Worm (Caenorhabditis elegans) whole organism, L2 larva: ENCODE measurements around the gene cyp-37B1.

Experiments
- C34F6.9 ChIP-seq: fragments of 150-350 bp; optimal IDR thresholded peaks from 2 replicates; lab custom pipeline; 2014; ENCODE audit warnings: missing biosample characterization, missing genetic modification characterization
- F13H6.1 ChIP-seq: sonication (generic microtip); optimal IDR thresholded peaks from 2 replicates; lab custom pipeline; 2016; ENCODE audit warnings: missing genetic modification characterization, missing compliant biosample characterization
- R02D3.7 ChIP-seq: fragments of 150-350 bp; optimal IDR thresholded peaks from 2 replicates; lab custom pipeline; 2014; ENCODE audit warnings: missing biosample characterization, missing genetic modification characterization
- alr-1 ChIP-seq: fragments of 150-350 bp; optimal IDR thresholded peaks from 2 replicates; lab custom pipeline; 2014; ENCODE audit warnings: missing biosample characterization, missing genetic modification characterization
- aly-2 ChIP-seq: fragments of 150-350 bp; optimal IDR thresholded peaks from 2 replicates; lab custom pipeline; 2014; ENCODE audit warnings: missing biosample characterization, missing genetic modification characterization
- ama-1 ChIP-seq: fragments of 150-350 bp; optimal IDR thresholded peaks from 2 replicates; lab custom pipeline; 2018; ENCODE audit warnings: inconsistent platforms
- blmp-1 ChIP-seq: sonication (generic microtip); optimal IDR thresholded peaks from 2 replicates; lab custom pipeline; 2017; ENCODE audit warnings: missing genetic modification characterization, mild to moderate bottlenecking, missing compliant biosample characterization, antibody characterized with exemption, moderate library complexity; ENCODE audit not compliant: insufficient read depth
- ceh-16 ChIP-seq: fragments of 150-350 bp; optimal IDR thresholded peaks from 2 replicates; lab custom pipeline; 2014; ENCODE audit warnings: missing biosample characterization, missing genetic modification characterization
- ceh-82 ChIP-seq: fragments of 150-350 bp; optimal IDR thresholded peaks from 2 replicates; lab custom pipeline; 2014; ENCODE audit warnings: missing biosample characterization, missing genetic modification characterization
- crh-2 ChIP-seq: sonication (generic microtip); optimal IDR thresholded peaks from 2 replicates; lab custom pipeline; 2017; ENCODE audit warnings: missing biosample characterization, missing genetic modification characterization
- elt-1 ChIP-seq: fragments of 150-350 bp; optimal IDR thresholded peaks from 2 replicates; lab custom pipeline; 2014; ENCODE audit warnings: missing biosample characterization, missing genetic modification characterization
- elt-3 ChIP-seq: sonication (generic microtip); optimal IDR thresholded peaks from 2 replicates; lab custom pipeline; 2017; ENCODE audit warnings: missing biosample characterization, missing genetic modification characterization
- lin-11 ChIP-seq: fragments of 150-350 bp; sonication (generic microtip); optimal IDR thresholded peaks from 2 replicates; lab custom pipeline; 2014; ENCODE audit warnings: missing biosample characterization, missing genetic modification characterization, inconsistent platforms, mixed read lengths
- lin-13 ChIP-seq: fragments of 150-350 bp; optimal IDR thresholded peaks from 2 replicates; lab custom pipeline; 2014; ENCODE audit warnings: missing biosample characterization, missing genetic modification reagents, missing genetic modification characterization
- lin-39 ChIP-seq: fragments of 150-350 bp; optimal IDR thresholded peaks from 2 replicates; lab custom pipeline; 2014; ENCODE audit warnings: missing biosample characterization, missing genetic modification reagents, missing genetic modification characterization
- lsy-2 ChIP-seq, 2 experiments: fragments of 150-350 bp in 1 of 2; sonication (generic microtip) in 1 of 2; optimal IDR thresholded peaks; 2 replicates each; lab custom pipeline; 2014 to 2017; ENCODE audit warnings: missing biosample characterization in 2 of 2, missing genetic modification characterization in 2 of 2
- mab-5 ChIP-seq: fragments of 150-350 bp; optimal IDR thresholded peaks from 2 replicates; lab custom pipeline; 2014; ENCODE audit warnings: missing biosample characterization, missing genetic modification characterization
- mbf-1 ChIP-seq: sonication (generic microtip); optimal IDR thresholded peaks from 2 replicates; lab custom pipeline; 2017; ENCODE audit warnings: missing biosample characterization, missing genetic modification characterization
- mdl-1 ChIP-seq, 2 experiments: fragments of 150-350 bp in 1 of 2; sonication (generic microtip) in 1 of 2; optimal IDR thresholded peaks; 2 replicates each; lab custom pipeline; 2017; ENCODE audit warnings: missing biosample characterization in 2 of 2, missing genetic modification characterization in 2 of 2
- nhr-11 ChIP-seq: fragments of 150-350 bp; optimal IDR thresholded peaks from 2 replicates; lab custom pipeline; 2014; ENCODE audit warnings: missing biosample characterization, missing genetic modification characterization
- nhr-12 ChIP-seq: fragments of 150-350 bp; optimal IDR thresholded peaks from 2 replicates; lab custom pipeline; 2014; ENCODE audit warnings: missing biosample characterization, missing genetic modification characterization
- nhr-23 ChIP-seq: fragments of 150-350 bp; optimal IDR thresholded peaks from 2 replicates; lab custom pipeline; 2014; ENCODE audit warnings: missing biosample characterization, missing genetic modification reagents, missing genetic modification characterization
- nhr-237 ChIP-seq: fragments of 150-350 bp; optimal IDR thresholded peaks from 2 replicates; lab custom pipeline; 2014; ENCODE audit warnings: missing biosample characterization, missing genetic modification characterization
- nhr-25 ChIP-seq: fragments of 150-350 bp; sonication (generic microtip); optimal IDR thresholded peaks from 3 replicates; lab custom pipeline; 2014; ENCODE audit warnings: missing biosample characterization, missing genetic modification characterization
- nhr-6 ChIP-seq: fragments of 150-350 bp; optimal IDR thresholded peaks from 2 replicates; lab custom pipeline; 2014; ENCODE audit warnings: missing biosample characterization, missing genetic modification characterization
- nhr-77 ChIP-seq: fragments of 150-350 bp; optimal IDR thresholded peaks from 2 replicates; lab custom pipeline; 2014; ENCODE audit warnings: missing biosample characterization, missing genetic modification characterization
- peb-1 ChIP-seq: fragments of 150-350 bp; optimal IDR thresholded peaks from 2 replicates; lab custom pipeline; 2014; ENCODE audit warnings: missing biosample characterization, missing genetic modification characterization
- sem-4 ChIP-seq: fragments of 150-350 bp; optimal IDR thresholded peaks from 2 replicates; lab custom pipeline; 2014; ENCODE audit warnings: missing biosample characterization, missing genetic modification reagents, missing genetic modification characterization
- skn-1 ChIP-seq: sonication (generic microtip); optimal IDR thresholded peaks from 2 replicates; lab custom pipeline; 2017; ENCODE audit warnings: missing biosample characterization, missing genetic modification characterization
- sma-3 ChIP-seq: sonication (generic microtip); optimal IDR thresholded peaks from 2 replicates; lab custom pipeline; 2016; ENCODE audit warnings: missing genetic modification reagents, missing genetic modification characterization, missing compliant biosample characterization
- sma-9 ChIP-seq, 2 experiments: fragments of 150-350 bp in 1 of 2; sonication (generic microtip) in 1 of 2; optimal IDR thresholded peaks; 2 replicates each; lab custom pipeline; 2014 to 2016; ENCODE audit warnings: missing genetic modification characterization in 2 of 2, mild to moderate bottlenecking in 1 of 2, missing biosample characterization in 1 of 2, missing compliant biosample characterization in 1 of 2, missing genetic modification reagents in 1 of 2, moderate library complexity in 1 of 2
- snpc-4 ChIP-seq: fragments of 150-350 bp; optimal IDR thresholded peaks from 2 replicates; lab custom pipeline; 2014; ENCODE audit warnings: missing biosample characterization, missing genetic modification characterization
- unc-39 ChIP-seq: fragments of 150-350 bp; optimal IDR thresholded peaks from 2 replicates; lab custom pipeline; 2014; ENCODE audit warnings: missing biosample characterization, missing genetic modification characterization
- unc-55 ChIP-seq: fragments of 150-350 bp; sonication (generic microtip); optimal IDR thresholded peaks from 3 replicates; lab custom pipeline; 2014; ENCODE audit warnings: missing biosample characterization, missing genetic modification reagents, missing genetic modification characterization
- unc-62 ChIP-seq: fragments of 150-350 bp; optimal IDR thresholded peaks from 2 replicates; lab custom pipeline; 2014; ENCODE audit warnings: missing biosample characterization, missing genetic modification reagents, missing genetic modification characterization
- zag-1 ChIP-seq: fragments of 150-350 bp; optimal IDR thresholded peaks from 2 replicates; lab custom pipeline; 2014; ENCODE audit warnings: missing biosample characterization, missing genetic modification characterization
- ztf-1 ChIP-seq: fragments of 200-800 bp; sonication (Bioruptor generic); conservative IDR thresholded peaks from 2 replicates; pipeline ENCODE4 v1.3.6; 2022; ENCODE audit warnings: missing genetic modification characterization, missing compliant biosample characterization
- ztf-11 ChIP-seq: sonication (generic microtip); optimal IDR thresholded peaks from 2 replicates; lab custom pipeline; 2017; ENCODE audit warnings: missing biosample characterization, missing genetic modification characterization
- ztf-4 ChIP-seq: fragments of 150-350 bp; optimal IDR thresholded peaks from 2 replicates; lab custom pipeline; 2014; ENCODE audit warnings: missing biosample characterization, missing genetic modification characterization

The cyp-37B1 gene

ce11 chrV:16297070-16297469, 19.2 kb downstream of the cyp-37B1 start, which contains the start of gene srbc-83:
TSS of gene srbc-83 (plus strand) at chrV:16297370.
- TF ChIP-seq nhr-6 (tag; lab: Kevin White, UChicago) (no peak), peb-1 (no peak), aly-2 (tag; lab: Kevin White, UChicago) (no peak), lin-11 (tag; lab: Kevin White, UChicago) (no peak), ztf-4 (tag; lab: Kevin White, UChicago) (no peak), mab-5 (tag; lab: Kevin White, UChicago) (no peak), unc-55 (GFP tag; lab: Kevin White, UChicago) (no peak), R02D3.7 (tag; lab: Kevin White, UChicago) (no peak), elt-3 (tag; lab: Kevin White, UChicago) (no peak), nhr-25 (tag; lab: Kevin White, UChicago) (no peak), snpc-4 (tag; lab: Kevin White, UChicago) (no peak), mbf-1 (tag; lab: Kevin White, UChicago) (no peak), ceh-82 (no peak), nhr-23 (tag; lab: Kevin White, UChicago) (no peak), zag-1 (tag; lab: Kevin White, UChicago) (no peak), sem-4 (no peak), ceh-16 (no peak), nhr-237 (no peak), blmp-1 (tag; lab: Kevin White, UChicago) (no peak), ztf-1 (GFP tag; lab: Robert Waterston, UW) (no peak)

ce11 chrV:16298669-16299068, 20.8 kb downstream of the cyp-37B1 start, which contains the start of gene srbc-84:
TSS of gene srbc-84 (plus strand) at chrV:16298969.
- TF ChIP-seq lin-13 (GFP tag; lab: Kevin White, UChicago): no peak
- TF ChIP-seq nhr-12 (tag; lab: Kevin White, UChicago): no peak
- TF ChIP-seq ztf-4 (tag; lab: Kevin White, UChicago): no peak
- TF ChIP-seq lin-39: no peak
- TF ChIP-seq, all 48 proteins: peak for 0

- TF ChIP-seq mab-5 (tag; lab: Kevin White, UChicago) (no peak), unc-62 (GFP tag; lab: Kevin White, UChicago) (no peak), lin-13 (GFP tag; lab: Kevin White, UChicago) (no peak), F13H6.1 (tag; lab: Kevin White, UChicago) (no peak), sma-3 (no peak), mdl-1 (tag; optimal IDR thresholded peaks at IDR 0.05; lab: Kevin White, UChicago) (no peak), crh-2 (tag; lab: Kevin White, UChicago) (no peak), unc-39 (no peak), skn-1 (tag; lab: Kevin White, UChicago) (no peak), ceh-16 (no peak)
These were observed 21.9 kb downstream of the cyp-37B1 start for ce11 chrV:16299834-16300233.

- TF ChIP-seq alr-1 (tag; lab: Kevin White, UChicago): no peak
- TF ChIP-seq ceh-82: no peak
- no peak for TF ChIP-seq C34F6.9
- no peak for TF ChIP-seq nhr-77 (tag; lab: Kevin White, UChicago)
- TF ChIP-seq lsy-2 (tag; optimal IDR thresholded peaks at IDR 0.05; lab: Kevin White, UChicago): no peak
- TF ChIP-seq lin-13 (GFP tag; lab: Kevin White, UChicago): no peak
- TF ChIP-seq nhr-12 (tag; lab: Kevin White, UChicago): no peak
- TF ChIP-seq skn-1 (tag; lab: Kevin White, UChicago): no peak
- TF ChIP-seq elt-1 (tag; lab: Kevin White, UChicago): no peak
- no peak for TF ChIP-seq ama-1 (lab: Kevin White, UChicago)
- no peak for TF ChIP-seq lin-11 (tag; lab: Kevin White, UChicago)
- TF ChIP-seq ceh-16: no peak
- no peak for TF ChIP-seq unc-62 (GFP tag; lab: Kevin White, UChicago)
- no peak for TF ChIP-seq ztf-4 (tag; lab: Kevin White, UChicago)
- TF ChIP-seq nhr-11 (tag; lab: Kevin White, UChicago): no peak
- TF ChIP-seq F13H6.1 (tag; lab: Kevin White, UChicago): no peak
- no peak for TF ChIP-seq peb-1
- TF ChIP-seq ztf-11 (tag; lab: Kevin White, UChicago): no peak
- TF ChIP-seq sma-9 (GFP tag; optimal IDR thresholded peaks at IDR 0.05; lab: Kevin White, UChicago): no peak
- no peak for TF ChIP-seq sma-9 (tag; optimal IDR thresholded peaks at IDR 0.05; lab: Kevin White, UChicago)
These were observed 22.4 kb downstream of the cyp-37B1 start, which contains the start of gene srbc-82 for ce11 chrV:16300276-16300675. TSS of gene srbc-82 (plus strand) at chrV:16300576.
